Worm (Caenorhabditis elegans) whole organism, early embryonic: ENCODE measurements around the gene Y69A2AR.25.

ENCODE experiments used
- ama-1 ChIP-seq: fragments of 150-350 bp; optimal IDR thresholded peaks from 2 replicates; lab custom pipeline; 2014
- flt-1 ChIP-seq: fragments of 200-800 bp; sonication (Bioruptor generic); IDR thresholded peaks from 2 replicates; pipeline ENCODE4 v1.3.6; 2022; ENCODE audit warnings: missing genetic modification characterization, missing compliant biosample characterization
- pes-1 ChIP-seq: fragments of 200-800 bp; sonication (Bioruptor generic); IDR thresholded peaks from 2 replicates; pipeline ENCODE4 v1.3.6; 2022; ENCODE audit warnings: missing genetic modification reagents, missing genetic modification characterization, missing compliant biosample characterization
- tbx-11 ChIP-seq: fragments of 200-800 bp; sonication (Bioruptor generic); IDR thresholded peaks from 2 replicates; pipeline ENCODE4 v1.3.6; 2022; ENCODE audit warnings: missing genetic modification characterization, missing compliant biosample characterization

ce11 chrIV:2573122-2573521 lies 5.0 kb upstream of the Y69A2AR.25 start:
- no peak for TF ChIP-seq ama-1
- TF ChIP-seq pes-1 (GFP tag; lab: Robert Waterston, UW): no peak
- no peak for TF ChIP-seq tbx-11 (GFP tag; lab: Robert Waterston, UW)
- no peak for TF ChIP-seq flt-1 (GFP tag; lab: Robert Waterston, UW)
